Fruit fly (Drosophila melanogaster): Measurements from ENCODE around the gene RpL34b.

DNA sequence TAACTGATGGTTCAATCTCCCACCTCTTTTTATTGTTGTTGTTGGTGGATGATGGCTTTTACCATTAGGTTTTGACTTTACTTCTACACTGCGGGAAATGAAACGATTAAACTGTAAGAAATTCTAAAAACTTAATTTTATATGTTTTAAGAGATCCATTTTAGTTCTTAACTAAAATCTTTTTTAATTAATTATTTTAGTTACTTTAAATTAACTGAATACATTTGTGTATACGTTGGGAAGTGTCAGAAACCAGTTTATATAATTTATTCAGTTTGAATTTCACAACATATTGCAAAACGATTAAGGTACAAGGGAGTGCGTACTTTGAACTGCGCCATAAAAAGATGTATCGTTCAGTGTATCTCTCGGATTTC is 47.8 kb downstream of the RpL34b start:
- TF ChIP-seq EcR (GFP tag; optimal IDR thresholded peaks at IDR 0.05) (no peak), psq (optimal IDR thresholded peaks at IDR 0.05) (no peak), CG8478 (optimal IDR thresholded peaks at IDR 0.05) (no peak), pan (optimal IDR thresholded peaks at IDR 0.05) (no peak), Dll (optimal IDR thresholded peaks at IDR 0.05) (no peak), usp (GFP tag; optimal IDR thresholded peaks at IDR 0.05) (no peak)

Data from whole organism.